Worm (Caenorhabditis elegans) whole organism, mixed stage, embryonic: Measurements from ENCODE around the gene C03G6.21.
"Not testable (repeated sequence)": the region's sequence is repeated elsewhere in the genome, so short reads cannot be mapped to it uniquely, and the experiment has no call there.

Experiments used
- M03D4.4 ChIP-seq: sonication (generic microtip); optimal IDR thresholded peaks from 2 replicates; lab custom pipeline; 2017; ENCODE audit warnings: mild to moderate bottlenecking, missing genetic modification characterization, missing compliant biosample characterization
- blmp-1 ChIP-seq: fragments of 150-350 bp; optimal IDR thresholded peaks from 2 replicates; lab custom pipeline; 2014; ENCODE audit warnings: missing biosample characterization, missing genetic modification characterization
- ceh-39 ChIP-seq: fragments of 150-350 bp; optimal IDR thresholded peaks from 2 replicates; lab custom pipeline; 2014; ENCODE audit warnings: missing biosample characterization, missing genetic modification characterization
- ceh-43 ChIP-seq: fragments of 200-800 bp; sonication (Bioruptor generic); optimal IDR thresholded peaks from 2 replicates; lab custom pipeline; 2018; ENCODE audit warnings: mild to moderate bottlenecking, missing genetic modification characterization, moderate library complexity, missing compliant biosample characterization
- ceh-83 ChIP-seq: fragments of 200-800 bp; sonication (Bioruptor generic); optimal IDR thresholded peaks from 2 replicates; lab custom pipeline; 2018; ENCODE audit warnings: mild to moderate bottlenecking, missing genetic modification characterization, missing compliant biosample characterization
- ces-1 ChIP-seq: fragments of 150-350 bp; optimal IDR thresholded peaks from 2 replicates; lab custom pipeline; 2014; ENCODE audit warnings: missing biosample characterization, missing genetic modification reagents, missing genetic modification characterization
- drap-1 ChIP-seq: fragments of 200-800 bp; sonication (Bioruptor generic); optimal IDR thresholded peaks from 3 replicates; lab custom pipeline; 2018; ENCODE audit warnings: mild to moderate bottlenecking, missing genetic modification characterization, missing compliant biosample characterization
- elt-1 ChIP-seq: sonication (generic microtip); optimal IDR thresholded peaks from 2 replicates; lab custom pipeline; 2017; ENCODE audit warnings: missing genetic modification characterization, mild to moderate bottlenecking, missing compliant biosample characterization, antibody characterized with exemption, moderate library complexity, borderline replicate concordance; ENCODE audit not compliant: insufficient read depth
- elt-3 ChIP-seq: fragments of 150-350 bp; optimal IDR thresholded peaks from 2 replicates; lab custom pipeline; 2014; ENCODE audit warnings: missing biosample characterization, missing genetic modification characterization
- flh-1 ChIP-seq: fragments of 200-800 bp; sonication (Bioruptor generic); optimal IDR thresholded peaks from 2 replicates; lab custom pipeline; 2018; ENCODE audit warnings: mild to moderate bottlenecking, missing genetic modification characterization, moderate library complexity, missing compliant biosample characterization
- ham-2 ChIP-seq: fragments of 200-800 bp; sonication (Bioruptor generic); optimal IDR thresholded peaks from 2 replicates; lab custom pipeline; 2018; ENCODE audit warnings: mild to moderate bottlenecking, missing genetic modification characterization, missing compliant biosample characterization
- hlh-1 ChIP-seq: fragments of 150-350 bp; optimal IDR thresholded peaks from 2 replicates; lab custom pipeline; 2014; ENCODE audit warnings: missing biosample characterization, missing genetic modification reagents, missing genetic modification characterization
- lin-13 ChIP-seq: fragments of 150-350 bp; optimal IDR thresholded peaks from 2 replicates; lab custom pipeline; 2014; ENCODE audit warnings: missing biosample characterization, missing genetic modification characterization
- lin-32 ChIP-seq: fragments of 200-800 bp; sonication (Bioruptor generic); optimal IDR thresholded peaks from 2 replicates; lab custom pipeline; 2018; ENCODE audit warnings: mild to moderate bottlenecking, missing genetic modification characterization, missing compliant biosample characterization
- mab-5 ChIP-seq: fragments of 150-350 bp; optimal IDR thresholded peaks from 2 replicates; lab custom pipeline; 2014; ENCODE audit warnings: missing biosample characterization, missing genetic modification characterization
- mls-2 ChIP-seq: sonication (generic microtip); optimal IDR thresholded peaks from 2 replicates; lab custom pipeline; 2016; ENCODE audit warnings: mild to moderate bottlenecking, missing genetic modification characterization, moderate library complexity, missing compliant biosample characterization
- nhr-12 ChIP-seq: fragments of 150-350 bp; optimal IDR thresholded peaks from 2 replicates; lab custom pipeline; 2014; ENCODE audit warnings: missing biosample characterization, missing genetic modification characterization
- nhr-237 ChIP-seq: fragments of 150-350 bp; optimal IDR thresholded peaks from 2 replicates; lab custom pipeline; 2014; ENCODE audit warnings: missing biosample characterization, missing genetic modification characterization
- nhr-28 ChIP-seq: fragments of 150-350 bp; optimal IDR thresholded peaks from 2 replicates; lab custom pipeline; 2014; ENCODE audit warnings: missing biosample characterization, missing genetic modification characterization
- nhr-76 ChIP-seq: sonication (generic microtip); optimal IDR thresholded peaks from 2 replicates; lab custom pipeline; 2017; ENCODE audit warnings: missing biosample characterization, missing genetic modification characterization
- sem-2 ChIP-seq: fragments of 200-800 bp; sonication (Bioruptor generic); optimal IDR thresholded peaks from 2 replicates; lab custom pipeline; 2018; ENCODE audit warnings: mild to moderate bottlenecking, missing genetic modification characterization, missing compliant biosample characterization
- sptf-1 ChIP-seq: sonication (generic microtip); optimal IDR thresholded peaks from 2 replicates; lab custom pipeline; 2017; ENCODE audit warnings: mild to moderate bottlenecking, missing genetic modification characterization, moderate library complexity, missing compliant biosample characterization
- tbx-8 ChIP-seq: fragments of 200-800 bp; sonication (Bioruptor generic); optimal IDR thresholded peaks from 2 replicates; lab custom pipeline; 2018; ENCODE audit warnings: mild to moderate bottlenecking, missing genetic modification characterization, moderate library complexity, missing compliant biosample characterization
- unc-120 ChIP-seq: sonication (generic microtip); optimal IDR thresholded peaks from 2 replicates; lab custom pipeline; 2017; ENCODE audit warnings: missing genetic modification characterization, missing compliant biosample characterization; ENCODE audit not compliant: poor library complexity, severe bottlenecking
- unc-62 ChIP-seq: fragments of 150-350 bp; optimal IDR thresholded peaks from 2 replicates; lab custom pipeline; 2014; ENCODE audit warnings: missing biosample characterization, missing genetic modification reagents, missing genetic modification characterization
- zip-8 ChIP-seq: fragments of 150-350 bp; optimal IDR thresholded peaks from 2 replicates; lab custom pipeline; 2014; ENCODE audit warnings: missing biosample characterization, missing genetic modification characterization
- ztf-11 ChIP-seq: fragments of 150-350 bp; optimal IDR thresholded peaks from 2 replicates; lab custom pipeline; 2014; ENCODE audit warnings: missing biosample characterization, missing genetic modification characterization

Gene C03G6.21

ce11 chrV:7345494-7345893 is 11.1 kb downstream of the C03G6.21 start, which contains the start of gene nhr-147:
nhr-147 (plus strand) TSS chrV:7345794.
- TF ChIP-seq nhr-12, elt-3, zip-8 (tag; lab: Kevin White, UChicago): not testable (repeated sequence)

ce11 chrV:7343522-7343921 is 13.1 kb downstream of the C03G6.21 start, which contains the start of gene srh-244:
srh-244 (plus strand) TSS chrV:7343822.
- no peak for TF ChIP-seq lin-32 (GFP tag; lab: Kevin White, UChicago)
- TF ChIP-seq tbx-8 (GFP tag; lab: Kevin White, UChicago), result no peak
- TF ChIP-seq mls-2, result no peak
- no peak for TF ChIP-seq sem-2 (GFP tag; lab: Kevin White, UChicago)
- TF ChIP-seq ham-2 (GFP tag; lab: Kevin White, UChicago), result no peak
- TF ChIP-seq nhr-76 (tag; lab: Kevin White, UChicago), result no peak
- TF ChIP-seq zip-8 (tag; lab: Kevin White, UChicago), result no peak
- no peak for TF ChIP-seq ces-1 (GFP tag; lab: Kevin White, UChicago)
- no peak for TF ChIP-seq drap-1
- TF ChIP-seq nhr-12 (tag; lab: Kevin White, UChicago), result no peak
- no peak for TF ChIP-seq unc-62 (GFP tag; lab: Kevin White, UChicago)
- TF ChIP-seq nhr-237, result no peak
- TF ChIP-seq unc-120 (tag; lab: Kevin White, UChicago), result no peak
- TF ChIP-seq M03D4.4 (tag; lab: Kevin White, UChicago), result no peak
- no peak for TF ChIP-seq sptf-1 (tag; lab: Kevin White, UChicago)
- TF ChIP-seq elt-1 (tag; lab: Kevin White, UChicago), result no peak
- TF ChIP-seq ceh-39 (tag; lab: Kevin White, UChicago), result no peak
- TF ChIP-seq ceh-43 (GFP tag; lab: Kevin White, UChicago), result no peak
- TF ChIP-seq ztf-11 (tag; lab: Kevin White, UChicago), result no peak
- no peak for TF ChIP-seq flh-1 (GFP tag; lab: Kevin White, UChicago)

- TF ChIP-seq ceh-83 (GFP tag; lab: Kevin White, UChicago) (no peak), sptf-1 (tag; lab: Kevin White, UChicago) (no peak), unc-62 (GFP tag; lab: Kevin White, UChicago) (no peak), lin-13 (tag; lab: Kevin White, UChicago) (no peak), sem-2 (GFP tag; lab: Kevin White, UChicago) (no peak), ztf-11 (tag; lab: Kevin White, UChicago) (no peak), drap-1 (no peak), nhr-237 (no peak), mls-2 (no peak), elt-1 (tag; lab: Kevin White, UChicago) (no peak), elt-3 (tag; lab: Kevin White, UChicago) (no peak)
Observed at ce11 chrV:7341942-7342341, 14.6 kb downstream of the C03G6.21 start, which contains the start of the genes nhr-263 and nhr-148. nhr-263 (minus strand) TSS chrV:7342042. nhr-148 (plus strand) TSS chrV:7342156.

ce11 chrV:7339831-7340230 is 16.8 kb downstream of the C03G6.21 start, which contains the start of gene srh-187:
srh-187 (minus strand) TSS chrV:7339931.
- TF ChIP-seq lin-32 (GFP tag; lab: Kevin White, UChicago) (no peak), nhr-237 (no peak), M03D4.4 (tag; lab: Kevin White, UChicago) (no peak), blmp-1 (tag; lab: Kevin White, UChicago) (no peak), hlh-1 (tag; lab: Kevin White, UChicago) (no peak), sem-2 (GFP tag; lab: Kevin White, UChicago) (no peak), unc-120 (tag; lab: Kevin White, UChicago) (no peak), nhr-28 (no peak), mab-5 (tag; lab: Kevin White, UChicago) (no peak), tbx-8 (GFP tag; lab: Kevin White, UChicago) (no peak), ham-2 (GFP tag; lab: Kevin White, UChicago) (no peak), ceh-43 (GFP tag; lab: Kevin White, UChicago) (no peak), ztf-11 (tag; lab: Kevin White, UChicago) (no peak)

ce11 chrV:7337218-7337617 is 19.4 kb downstream of the C03G6.21 start, which contains the start of gene F10G2.7:
F10G2.7 (minus strand) TSS chrV:7337318.
- TF ChIP-seq nhr-76 (tag; lab: Kevin White, UChicago); mls-2; nhr-12 (tag; lab: Kevin White, UChicago): not testable (repeated sequence)
